Worm (Caenorhabditis elegans) whole organism, L3 larva: ENCODE results near the gene F16B3.3.

Source experiments
- aly-2 ChIP-seq: fragments of 150-350 bp; optimal IDR thresholded peaks from 2 replicates; lab custom pipeline; 2014; ENCODE audit warnings: missing biosample characterization, missing genetic modification characterization
- ama-1 ChIP-seq: fragments of 150-350 bp; optimal IDR thresholded peaks from 2 replicates; lab custom pipeline; 2018
- fos-1 ChIP-seq: fragments of 150-350 bp; optimal IDR thresholded peaks from 2 replicates; lab custom pipeline; 2014; ENCODE audit warnings: missing biosample characterization, missing genetic modification characterization
- lin-39 ChIP-seq: fragments of 150-350 bp; optimal IDR thresholded peaks from 2 replicates; lab custom pipeline; 2018; ENCODE audit warnings: missing biosample characterization, missing genetic modification reagents, missing genetic modification characterization
- mml-1 ChIP-seq: fragments of 150-350 bp; sonication (generic microtip); optimal IDR thresholded peaks from 3 replicates; lab custom pipeline; 2014; ENCODE audit warnings: missing biosample characterization, missing genetic modification characterization
- ztf-11 ChIP-seq: fragments of 150-350 bp; optimal IDR thresholded peaks from 2 replicates; lab custom pipeline; 2014; ENCODE audit warnings: missing biosample characterization, missing genetic modification characterization

- no peak for TF ChIP-seq lin-39 (tag; lab: Kevin White, UChicago)
- TF ChIP-seq ztf-11 (tag; lab: Kevin White, UChicago), result no peak
- no peak for TF ChIP-seq aly-2
- no peak for TF ChIP-seq fos-1 (tag; lab: Kevin White, UChicago)
- no peak for TF ChIP-seq mml-1 (tag; lab: Kevin White, UChicago)
- TF ChIP-seq ama-1 (lab: Kevin White, UChicago), result no peak
Measured at ce11 chrV:1342712-1343111, 25.0 kb upstream of the F16B3.3 start.
